Fruit fly (Drosophila melanogaster) whole organism, embryonic: Measurements from ENCODE around the gene CG46387.

Experiments
- CG10209 ChIP-seq: fragments of 200-800 bp; sonication (Bioruptor generic); optimal IDR thresholded peaks from 3 replicates; lab custom pipeline; 2017; ENCODE audit warnings: missing biosample characterization, mild to moderate bottlenecking, missing genetic modification characterization, missing genetic modification reagents
- CG10959 ChIP-seq: fragments of 200-800 bp; sonication (Bioruptor generic); IDR thresholded peaks from 2 replicates; pipeline ENCODE4 v1.3.6; 2022; ENCODE audit warnings: missing biosample characterization, missing genetic modification characterization
- CG11085 ChIP-seq: fragments of 200-800 bp; sonication (Bioruptor generic); IDR thresholded peaks from 2 replicates; pipeline ENCODE4 v1.3.6; 2022; ENCODE audit warnings: missing biosample characterization, missing genetic modification characterization
- CG11456 ChIP-seq: fragments of 200-800 bp; sonication (Bioruptor generic); IDR thresholded peaks from 3 replicates; pipeline ENCODE4 v1.3.6; 2022; ENCODE audit warnings: missing biosample characterization, missing genetic modification characterization
- CG13123 ChIP-seq: fragments of 200-800 bp; sonication (Bioruptor generic); optimal IDR thresholded peaks from 2 replicates; lab custom pipeline; 2016; ENCODE audit warnings: missing biosample characterization, missing genetic modification characterization
- CG14667 ChIP-seq: fragments of 200-800 bp; sonication (Bioruptor generic); IDR thresholded peaks from 2 replicates; pipeline ENCODE4 v1.3.6; 2022; ENCODE audit warnings: missing biosample characterization, missing genetic modification characterization
- CG15514 ChIP-seq: fragments of 200-800 bp; sonication (Bioruptor generic); optimal IDR thresholded peaks from 3 replicates; lab custom pipeline; 2017; ENCODE audit warnings: missing biosample characterization, missing genetic modification characterization, mild to moderate bottlenecking, moderate library complexity, missing genetic modification reagents
- CG1647 ChIP-seq: fragments of 200-800 bp; sonication (Bioruptor generic); optimal IDR thresholded peaks from 3 replicates; lab custom pipeline; 2016; ENCODE audit warnings: missing biosample characterization, missing genetic modification characterization
- CG18011 ChIP-seq: fragments of 200-800 bp; sonication (Bioruptor generic); optimal IDR thresholded peaks from 2 replicates; lab custom pipeline; 2017; ENCODE audit warnings: missing biosample characterization, missing genetic modification characterization, mild to moderate bottlenecking, moderate library complexity, missing genotype
- CG18262 ChIP-seq: fragments of 200-800 bp; optimal IDR thresholded peaks from 3 replicates; lab custom pipeline; 2019; ENCODE audit warnings: missing biosample characterization, mild to moderate bottlenecking, missing genetic modification characterization, moderate library complexity
- CG2129 ChIP-seq: fragments of 200-800 bp; sonication (Bioruptor generic); IDR thresholded peaks from 2 replicates; pipeline ENCODE4 v1.3.6; 2022; ENCODE audit warnings: missing biosample characterization, missing genetic modification characterization; ENCODE audit not compliant: partially characterized antibody
- Dbx ChIP-seq: fragments of 200-800 bp; sonication (Bioruptor generic); IDR thresholded peaks from 3 replicates; pipeline ENCODE4 v1.3.6; 2022; ENCODE audit warnings: missing biosample characterization, missing genetic modification characterization
- Dip3 ChIP-seq: fragments of 200-800 bp; sonication (Bioruptor generic); optimal IDR thresholded peaks from 3 replicates; lab custom pipeline; 2016; ENCODE audit warnings: missing biosample characterization, missing genetic modification characterization
- Dref ChIP-seq: fragments of 200-800 bp; sonication (Bioruptor generic); IDR thresholded peaks from 2 replicates; pipeline ENCODE4 v1.3.6; 2022; ENCODE audit warnings: missing biosample characterization, missing genetic modification characterization
- Drgx ChIP-seq: fragments of 200-800 bp; sonication (Bioruptor generic); IDR thresholded peaks from 2 replicates; pipeline ENCODE4 v1.3.6; 2022; ENCODE audit warnings: missing biosample characterization, missing genetic modification characterization
- H2.0 ChIP-seq: fragments of 200-800 bp; sonication (Bioruptor generic); IDR thresholded peaks from 2 replicates; pipeline ENCODE4 v1.3.6; 2022; ENCODE audit warnings: missing biosample characterization, missing genetic modification characterization
- HLHmδ ChIP-seq: fragments of 200-800 bp; sonication (Bioruptor generic); optimal IDR thresholded peaks from 2 replicates; lab custom pipeline; 2018; ENCODE audit warnings: missing biosample characterization, mild to moderate bottlenecking, missing genetic modification characterization, moderate library complexity
- Hr78 ChIP-seq, 2 experiments: fragments of 200-800 bp in 1 of 2; fragments of >200 bp in 1 of 2; sonication (Bioruptor generic) in 1 of 2; optimal IDR thresholded peaks; 2 replicates each; lab custom pipeline; 2017 to 2019; ENCODE audit warnings: missing biosample characterization in 2 of 2, missing genetic modification characterization in 2 of 2, mild to moderate bottlenecking in 1 of 2, moderate library complexity in 1 of 2
- Hsf ChIP-seq: fragments of 200-800 bp; sonication (Bioruptor generic); optimal IDR thresholded peaks from 3 replicates; lab custom pipeline; 2016; ENCODE audit warnings: missing biosample characterization, missing genetic modification characterization
- Kr ChIP-seq: fragments of 200-800 bp; sonication (Bioruptor generic); optimal IDR thresholded peaks from 2 replicates; lab custom pipeline; 2017; ENCODE audit warnings: missing biosample characterization, mild to moderate bottlenecking, missing genetic modification characterization
- Mes4 ChIP-seq: fragments of 200-800 bp; sonication (Bioruptor generic); optimal IDR thresholded peaks from 2 replicates; lab custom pipeline; 2016; ENCODE audit warnings: missing biosample characterization, missing genetic modification characterization
- Ssrp ChIP-seq: fragments of 200-800 bp; sonication (Bioruptor generic); optimal IDR thresholded peaks from 2 replicates; lab custom pipeline; 2018; ENCODE audit warnings: missing biosample characterization, mild to moderate bottlenecking, missing genetic modification characterization, moderate library complexity
- Vsx1 ChIP-seq: fragments of 200-800 bp; sonication (Bioruptor generic); optimal IDR thresholded peaks from 2 replicates; lab custom pipeline; 2017; ENCODE audit warnings: missing biosample characterization, mild to moderate bottlenecking, missing genetic modification characterization, missing genetic modification reagents
- bcd ChIP-seq: fragments of 200-800 bp; sonication (Bioruptor generic); optimal IDR thresholded peaks from 2 replicates; lab custom pipeline; 2017; ENCODE audit warnings: missing biosample characterization, mild to moderate bottlenecking, missing genetic modification characterization
- cad ChIP-seq: fragments of >200 bp; optimal IDR thresholded peaks from 2 replicates; lab custom pipeline; 2017; ENCODE audit warnings: missing biosample characterization, missing genetic modification characterization
- cato ChIP-seq: fragments of 200-800 bp; sonication (Bioruptor generic); optimal IDR thresholded peaks from 2 replicates; lab custom pipeline; 2016; ENCODE audit warnings: missing biosample characterization, missing genetic modification characterization, borderline replicate concordance
- crc ChIP-seq: fragments of 200-800 bp; sonication (Bioruptor generic); optimal IDR thresholded peaks from 2 replicates; lab custom pipeline; 2016; ENCODE audit warnings: missing biosample characterization, missing genetic modification characterization
- crol ChIP-seq: fragments of 200-800 bp; sonication (Bioruptor generic); IDR thresholded peaks from 2 replicates; pipeline ENCODE4 v1.3.6; 2022; ENCODE audit warnings: missing biosample characterization, missing genetic modification characterization
- disco-r ChIP-seq: fragments of 200-800 bp; sonication (Bioruptor generic); optimal IDR thresholded peaks from 2 replicates; lab custom pipeline; 2016; ENCODE audit warnings: missing biosample characterization, missing genetic modification characterization
- gsb ChIP-seq: fragments of 200-800 bp; sonication (Bioruptor generic); IDR thresholded peaks from 2 replicates; pipeline ENCODE4 v1.3.6; 2022; ENCODE audit warnings: missing biosample characterization, missing genetic modification characterization
- lmd ChIP-seq: fragments of 200-800 bp; sonication (Bioruptor generic); IDR thresholded peaks from 2 replicates; pipeline ENCODE4 v1.3.6; 2022; ENCODE audit warnings: missing biosample characterization, missing genetic modification characterization
- mld ChIP-seq: fragments of 200-800 bp; sonication (Bioruptor generic); IDR thresholded peaks from 3 replicates; pipeline ENCODE4 v1.3.6; 2022; ENCODE audit warnings: missing biosample characterization, missing genetic modification characterization; ENCODE audit not compliant: partially characterized antibody
- nerfin-1 ChIP-seq: fragments of 200-800 bp; sonication (Bioruptor generic); optimal IDR thresholded peaks from 3 replicates; lab custom pipeline; 2019; ENCODE audit warnings: missing biosample characterization, mild to moderate bottlenecking, missing genetic modification characterization, moderate library complexity
- org-1 ChIP-seq: fragments of 200-800 bp; sonication (Bioruptor generic); optimal IDR thresholded peaks from 2 replicates; lab custom pipeline; 2017; ENCODE audit warnings: missing biosample characterization, missing genetic modification characterization
- otp ChIP-seq: fragments of 200-800 bp; sonication (Bioruptor generic); IDR thresholded peaks from 3 replicates; pipeline ENCODE4, ENCODE4 v1.3.6; 2022; ENCODE audit warnings: missing biosample characterization, missing genetic modification characterization
- pan ChIP-seq, 4 experiments: fragments of >200 bp in 3 of 4; fragments of 200-800 bp in 1 of 4; sonication (Bioruptor generic) in 1 of 4; optimal IDR thresholded peaks in 3 of 4; IDR thresholded peaks in 1 of 4; 2 replicates each; pipeline versions ENCODE4 v1.3.6 to Lab custom; 2017 to 2022; ENCODE audit warnings: missing biosample characterization in 2 of 4, missing genetic modification characterization in 2 of 4, mixed read lengths in 1 of 4
- pb ChIP-seq: fragments of 200-800 bp; sonication (Bioruptor generic); optimal IDR thresholded peaks from 3 replicates; lab custom pipeline; 2016; ENCODE audit warnings: missing biosample characterization, missing genetic modification characterization
- phol ChIP-seq: fragments of 200-800 bp; sonication (Bioruptor generic); optimal IDR thresholded peaks from 3 replicates; lab custom pipeline; 2018; ENCODE audit warnings: missing biosample characterization, mild to moderate bottlenecking, missing genetic modification characterization, moderate library complexity
- prd ChIP-seq, 3 experiments: fragments of >200 bp in 2 of 3; fragments of 200-800 bp in 1 of 3; sonication (Bioruptor generic) in 1 of 3; optimal IDR thresholded peaks in 2 of 3; IDR thresholded peaks in 1 of 3; 2 replicates in 2 of 3; 3 replicates in 1 of 3; pipeline versions ENCODE4 v1.3.6 to Lab custom; 2017 to 2022; ENCODE audit warnings: missing biosample characterization in 1 of 3, missing genetic modification characterization in 1 of 3
- repo ChIP-seq: fragments of 200-800 bp; sonication (Bioruptor generic); optimal IDR thresholded peaks from 2 replicates; lab custom pipeline; 2016; ENCODE audit warnings: missing biosample characterization, missing genetic modification characterization
- row ChIP-seq: fragments of 200-800 bp; sonication (Bioruptor generic); IDR thresholded peaks from 3 replicates; pipeline ENCODE4 v1.3.6; 2022; ENCODE audit warnings: missing biosample characterization, missing genetic modification characterization
- salm ChIP-seq: fragments of 200-800 bp; sonication (Bioruptor generic); optimal IDR thresholded peaks from 2 replicates; lab custom pipeline; 2018; ENCODE audit warnings: missing biosample characterization, mild to moderate bottlenecking, missing genetic modification characterization
- sd ChIP-seq: fragments of 200-800 bp; sonication (Bioruptor generic); optimal IDR thresholded peaks from 3 replicates; lab custom pipeline; 2018; ENCODE audit warnings: missing biosample characterization, mild to moderate bottlenecking, missing genetic modification characterization, moderate library complexity
- sens ChIP-seq: fragments of 200-800 bp; sonication (Bioruptor generic); peaks from one replicate; lab custom pipeline; 2016; ENCODE audit warnings: missing biosample characterization, missing genetic modification characterization
- sisA ChIP-seq: fragments of 200-800 bp; sonication (Bioruptor generic); IDR thresholded peaks from 2 replicates; pipeline ENCODE4 v1.3.6; 2022; ENCODE audit warnings: missing biosample characterization, missing genetic modification characterization
- stwl ChIP-seq: fragments of 200-800 bp; sonication (Bioruptor generic); optimal IDR thresholded peaks from 3 replicates; lab custom pipeline; 2018; ENCODE audit warnings: missing biosample characterization, mild to moderate bottlenecking, missing genetic modification characterization, moderate library complexity
- unpg ChIP-seq: fragments of 200-800 bp; sonication (Bioruptor generic); optimal IDR thresholded peaks from 3 replicates; lab custom pipeline; 2018; ENCODE audit warnings: missing biosample characterization, mild to moderate bottlenecking, missing genetic modification characterization, moderate library complexity
- wor ChIP-seq: fragments of 200-800 bp; sonication (Bioruptor generic); IDR thresholded peaks from 2 replicates; pipeline ENCODE4 v1.3.6; 2022; ENCODE audit warnings: missing biosample characterization, missing genetic modification characterization
- zen2 ChIP-seq: fragments of 200-800 bp; sonication (Bioruptor generic); IDR thresholded peaks from 3 replicates; pipeline ENCODE4 v1.3.6; 2022; ENCODE audit warnings: missing biosample characterization, missing genetic modification characterization; ENCODE audit not compliant: partially characterized antibody

The CG46387 gene

dm6 chr3L:9853895-9854470 is 44.4 kb upstream of the CG46387 start (continued):
- TF ChIP-seq Mes4 (GFP tag; lab: Kevin White, UChicago) = no peak
- no peak for TF ChIP-seq Kr (GFP tag; lab: Kevin White, UChicago)
- TF ChIP-seq Drgx (GFP tag; lab: Robert Waterston, UW) = peak; percentile 53; the same call in 1 of the 2 replicates
- no peak for TF ChIP-seq CG14667 (GFP tag; lab: Robert Waterston, UW)
- TF ChIP-seq unpg (GFP tag; lab: Kevin White, UChicago) = no peak
- TF ChIP-seq HLHmδ = peak; percentile 42
- TF ChIP-seq Ssrp (tag; lab: Kevin White, UChicago) = no peak
- TF ChIP-seq CG13123 (GFP tag; lab: Kevin White, UChicago) = no peak
- no peak for TF ChIP-seq Vsx1 (GFP tag; lab: Kevin White, UChicago)
- TF ChIP-seq Hsf (GFP tag; lab: Kevin White, UChicago) = no peak
- TF ChIP-seq CG18262 (tag; lab: Kevin White, UChicago) = no peak
- no peak; the same call in 2 of the 3 replicates for TF ChIP-seq otp (GFP tag; lab: Robert Waterston, UW)
- 0 out of 2 replicates have a peak, but pooled peaks have one; percentile 7 for TF ChIP-seq Dref (GFP tag; lab: Robert Waterston, UW)
- TF ChIP-seq CG2129 (GFP tag; lab: Robert Waterston, UW) = no peak
- no peak for TF ChIP-seq CG10959 (GFP tag; lab: Robert Waterston, UW)
- TF ChIP-seq H2.0 (GFP tag; lab: Robert Waterston, UW) = no peak
- TF ChIP-seq bcd (GFP tag; lab: Kevin White, UChicago) = no peak
- TF ChIP-seq prd (optimal IDR thresholded peaks at IDR 0.05; lab: Kevin White, UChicago) = no peak
- TF ChIP-seq prd (GFP tag; IDR thresholded peaks at IDR 0.05; lab: Robert Waterston, UW) = no peak
- TF ChIP-seq disco-r = no peak
- TF ChIP-seq pb = no peak
- peak; percentile 72 for TF ChIP-seq sd (tag; lab: Kevin White, UChicago)
- TF ChIP-seq sens = no peak
- TF ChIP-seq CG18011 (GFP tag; lab: Kevin White, UChicago) = peak; percentile 95
- TF ChIP-seq CG1647 = no peak
- TF ChIP-seq stwl (tag; lab: Kevin White, UChicago) = no peak
- TF ChIP-seq Dbx (GFP tag; lab: Robert Waterston, UW) = 0 out of 3 replicates have a peak, but pooled peaks have one; percentile 21
- no peak for TF ChIP-seq wor
- no peak for TF ChIP-seq CG11085 (GFP tag; lab: Robert Waterston, UW)
- peak; percentile 16 for TF ChIP-seq CG15514 (GFP tag; lab: Kevin White, UChicago)
- peak; percentile 92 for TF ChIP-seq nerfin-1
- TF ChIP-seq crc = no peak
- TF ChIP-seq CG10209 = no peak
- no peak for TF ChIP-seq repo (GFP tag; lab: Kevin White, UChicago)
- TF ChIP-seq gsb = no peak
- no peak for TF ChIP-seq salm (tag; lab: Kevin White, UChicago)
- no peak for TF ChIP-seq sisA
- TF ChIP-seq cato (GFP tag; lab: Kevin White, UChicago) = no peak
- TF ChIP-seq pan (optimal IDR thresholded peaks at IDR 0.05; lab: Kevin White, UChicago) = no peak
- peak in 1 of 2 experiments; percentile 13 for TF ChIP-seq pan (GFP tag; optimal IDR thresholded peaks at IDR 0.05 in 1 of 2, IDR thresholded peaks at IDR 0.05 in 1 of 2)
- no peak for TF ChIP-seq phol
- TF ChIP-seq zen2 (GFP tag; lab: Robert Waterston, UW) = no peak
- TF ChIP-seq crol (GFP tag; lab: Robert Waterston, UW) = peak; percentile 97
- TF ChIP-seq Hr78 (GFP tag; optimal IDR thresholded peaks at IDR 0.05; lab: Kevin White, UChicago) = peak in 1 of 2 experiments; percentile 48
- TF ChIP-seq CG11456 (GFP tag; lab: Robert Waterston, UW) = no peak
- no peak for TF ChIP-seq org-1 (GFP tag; lab: Kevin White, UChicago)
- no peak for TF ChIP-seq cad (GFP tag; lab: Kevin White, UChicago)
- TF ChIP-seq row (GFP tag; lab: Robert Waterston, UW) = 0 out of 3 replicates have a peak, but pooled peaks have one; percentile 20
- no peak for TF ChIP-seq mld (GFP tag; lab: Robert Waterston, UW)
- TF ChIP-seq lmd (GFP tag; lab: Robert Waterston, UW) = no peak
- TF ChIP-seq Dip3 (GFP tag; lab: Kevin White, UChicago) = no peak
